Fruit fly (Drosophila melanogaster) whole organism, pupa: ENCODE measurements around the gene Nnk.

Source experiments
- CG14655 ChIP-seq: fragments of 200-800 bp; sonication (Bioruptor generic); optimal IDR thresholded peaks from 3 replicates; lab custom pipeline; 2017; ENCODE audit warnings: mild to moderate bottlenecking, missing biosample characterization, missing genetic modification reagents, missing genetic modification characterization
- CG15710 ChIP-seq: fragments of 200-800 bp; sonication (Bioruptor generic); optimal IDR thresholded peaks from 2 replicates; lab custom pipeline; 2018; ENCODE audit warnings: missing biosample characterization, mild to moderate bottlenecking, missing genetic modification characterization, moderate library complexity
- CG4496 ChIP-seq: fragments of 200-800 bp; sonication (Bioruptor generic); IDR thresholded peaks from 3 replicates; pipeline ENCODE4 v1.3.6; 2022; ENCODE audit warnings: missing biosample characterization, missing genetic modification characterization
- gl ChIP-seq: fragments of 200-800 bp; sonication (Bioruptor generic); optimal IDR thresholded peaks from 2 replicates; lab custom pipeline; 2018; ENCODE audit warnings: missing biosample characterization, mild to moderate bottlenecking, missing genetic modification characterization

DNA sequence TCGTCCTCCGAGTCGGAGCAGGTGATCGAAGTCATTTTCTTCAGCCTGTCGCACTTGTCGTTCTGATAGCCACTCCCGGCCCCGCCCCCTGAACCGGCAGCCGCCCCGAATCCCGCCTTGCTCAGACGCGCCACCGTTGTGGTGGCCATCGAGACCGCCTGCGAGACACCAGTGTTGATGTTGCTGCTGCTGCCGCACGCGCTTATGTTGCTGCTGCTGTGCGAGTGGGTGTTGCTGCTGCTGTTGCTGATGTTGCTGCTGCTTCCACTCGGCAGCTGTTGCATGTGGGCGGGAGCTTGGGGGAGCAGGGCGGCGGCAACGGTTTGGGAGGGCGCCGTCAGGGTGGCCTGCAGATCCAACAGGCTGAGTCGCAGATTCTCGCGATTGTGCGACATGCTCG is 31.2 kb downstream of the Nnk start:
- TF ChIP-seq CG4496 (GFP tag; lab: Robert Waterston, UW) (no peak), gl (tag; lab: Kevin White, UChicago) (no peak), CG14655 (GFP tag; lab: Kevin White, UChicago) (no peak), CG15710 (no peak)
